Worm (Caenorhabditis elegans) whole organism, L1 larva: ENCODE measurements around the gene ntl-4.

Experiments
- F16B12.6 ChIP-seq: fragments of 150-350 bp; optimal IDR thresholded peaks from 2 replicates; lab custom pipeline; 2014; ENCODE audit warnings: missing biosample characterization, missing genetic modification characterization
- Y116A8C.19 ChIP-seq: sonication (generic microtip); optimal IDR thresholded peaks from 2 replicates; lab custom pipeline; 2016; ENCODE audit warnings: missing compliant biosample characterization, missing genetic modification characterization, borderline replicate concordance
- aha-1 ChIP-seq: fragments of 150-350 bp; optimal IDR thresholded peaks from 2 replicates; lab custom pipeline; 2014; ENCODE audit warnings: missing biosample characterization, missing genetic modification characterization
- alr-1 ChIP-seq: fragments of 200-800 bp; sonication (Bioruptor generic); optimal IDR thresholded peaks from 2 replicates; lab custom pipeline; 2018; ENCODE audit warnings: borderline replicate concordance, mild to moderate bottlenecking, missing genetic modification characterization, missing compliant biosample characterization
- ama-1 ChIP-seq: fragments of 150-350 bp; optimal IDR thresholded peaks from 2 replicates; lab custom pipeline; 2014
- blmp-1 ChIP-seq: fragments of 150-350 bp; optimal IDR thresholded peaks from 2 replicates; lab custom pipeline; 2014; ENCODE audit warnings: missing biosample characterization, missing genetic modification characterization
- ceh-63 ChIP-seq: fragments of 200-800 bp; sonication (Bioruptor generic); optimal IDR thresholded peaks from 2 replicates; lab custom pipeline; 2018; ENCODE audit warnings: mild to moderate bottlenecking, missing genetic modification characterization, missing compliant biosample characterization
- dpl-1 ChIP-seq, 3 experiments: fragments of 150-350 bp in 2 of 3; sonication (generic microtip) in 1 of 3; optimal IDR thresholded peaks; 2 replicates each; lab custom pipeline; 2014 to 2017; ENCODE audit warnings: missing biosample characterization in 3 of 3, missing genetic modification characterization in 3 of 3, missing genetic modification reagents in 3 of 3
- dsc-1 ChIP-seq: sonication (generic microtip); optimal IDR thresholded peaks from 2 replicates; lab custom pipeline; 2016; ENCODE audit warnings: mild to moderate bottlenecking, missing genetic modification characterization, missing compliant biosample characterization
- efl-1 ChIP-seq, 4 experiments: fragments of 150-350 bp; optimal IDR thresholded peaks in 3 of 4; peaks in 1 of 4; 1 replicate in 1 of 4; 2 replicates in 3 of 4; lab custom pipeline; 2014; ENCODE audit warnings: missing biosample characterization in 2 of 4, missing genetic modification characterization in 2 of 4, missing genetic modification reagents in 2 of 4
- ets-5 ChIP-seq: fragments of 200-800 bp; sonication (Bioruptor generic); IDR thresholded peaks from 2 replicates; pipeline ENCODE4 v1.3.6; 2022; ENCODE audit warnings: missing genetic modification characterization, missing compliant biosample characterization
- fkh-8 ChIP-seq: sonication (generic microtip); optimal IDR thresholded peaks from 2 replicates; lab custom pipeline; 2016; ENCODE audit warnings: mild to moderate bottlenecking, missing genetic modification characterization, missing compliant biosample characterization
- fos-1 ChIP-seq: fragments of 150-350 bp; optimal IDR thresholded peaks from 2 replicates; lab custom pipeline; 2014; ENCODE audit warnings: missing biosample characterization, missing genetic modification characterization
- hlh-4 ChIP-seq: sonication (generic microtip); optimal IDR thresholded peaks from 2 replicates; lab custom pipeline; 2016; ENCODE audit warnings: mild to moderate bottlenecking, missing genetic modification characterization, missing compliant biosample characterization
- hpl-2 ChIP-seq: fragments of 150-350 bp; optimal IDR thresholded peaks from 2 replicates; lab custom pipeline; 2014; ENCODE audit warnings: missing biosample characterization, missing genetic modification reagents, missing genetic modification characterization
- lin-14 ChIP-seq: fragments of 200-800 bp; sonication (Bioruptor generic); optimal IDR thresholded peaks from 2 replicates; lab custom pipeline; 2018; ENCODE audit warnings: mild to moderate bottlenecking, missing genetic modification characterization, moderate library complexity, missing compliant biosample characterization
- lin-35 ChIP-seq, 2 experiments: fragments of 150-350 bp; optimal IDR thresholded peaks; 2 replicates each; lab custom pipeline; 2014; ENCODE audit warnings: missing biosample characterization in 2 of 2, missing genetic modification characterization in 2 of 2, missing genetic modification reagents in 2 of 2
- lin-39 ChIP-seq: fragments of 150-350 bp; optimal IDR thresholded peaks from 2 replicates; lab custom pipeline; 2014; ENCODE audit warnings: missing biosample characterization, missing genetic modification reagents, missing genetic modification characterization
- lir-3 ChIP-seq: sonication (generic microtip); optimal IDR thresholded peaks from 2 replicates; lab custom pipeline; 2016; ENCODE audit warnings: mild to moderate bottlenecking, missing genetic modification characterization, moderate library complexity, missing compliant biosample characterization; ENCODE audit not compliant: poor library complexity
- lsy-2 ChIP-seq, 2 experiments: fragments of 150-350 bp; optimal IDR thresholded peaks; 2 replicates each; lab custom pipeline; 2014; ENCODE audit warnings: missing biosample characterization in 2 of 2, missing genetic modification characterization in 2 of 2
- mdl-1 ChIP-seq, 2 experiments: fragments of 150-350 bp; optimal IDR thresholded peaks; 2 replicates each; lab custom pipeline; 2014 to 2017; ENCODE audit warnings: missing biosample characterization in 2 of 2, missing genetic modification characterization in 2 of 2, inconsistent platforms in 1 of 2
- mef-2 ChIP-seq: fragments of 150-350 bp; optimal IDR thresholded peaks from 2 replicates; lab custom pipeline; 2014; ENCODE audit warnings: missing biosample characterization, missing genetic modification characterization
- nhr-19 ChIP-seq: fragments of 200-800 bp; sonication (Bioruptor generic); conservative IDR thresholded peaks from 2 replicates; pipeline ENCODE4 v1.3.6; 2022; ENCODE audit warnings: missing genetic modification characterization, missing compliant biosample characterization
- nhr-20 ChIP-seq: sonication (generic microtip); optimal IDR thresholded peaks from 2 replicates; lab custom pipeline; 2016; ENCODE audit warnings: mild to moderate bottlenecking, missing genetic modification characterization, missing compliant biosample characterization
- nhr-28 ChIP-seq: fragments of 150-350 bp; optimal IDR thresholded peaks from 2 replicates; lab custom pipeline; 2014; ENCODE audit warnings: missing biosample characterization, missing genetic modification characterization
- nhr-71 ChIP-seq: sonication (generic microtip); optimal IDR thresholded peaks from 2 replicates; lab custom pipeline; 2016; ENCODE audit warnings: mild to moderate bottlenecking, missing genetic modification characterization, moderate library complexity, missing compliant biosample characterization
- nhr-76 ChIP-seq: sonication (generic microtip); optimal IDR thresholded peaks from 2 replicates; lab custom pipeline; 2017; ENCODE audit warnings: missing biosample characterization, missing genetic modification characterization
- nhr-85 ChIP-seq: sonication (generic microtip); peaks from one replicate; lab custom pipeline; 2016; ENCODE audit warnings: missing genetic modification characterization, inconsistent platforms, missing compliant biosample characterization
- pax-3 ChIP-seq: fragments of 200-800 bp; sonication (Bioruptor generic); optimal IDR thresholded peaks from 2 replicates; lab custom pipeline; 2018; ENCODE audit warnings: mild to moderate bottlenecking, missing genetic modification characterization, moderate library complexity, missing compliant biosample characterization
- pqm-1 ChIP-seq: sonication (generic microtip); optimal IDR thresholded peaks from 3 replicates; lab custom pipeline; 2017; ENCODE audit warnings: missing biosample characterization, missing genetic modification characterization
- rnt-1 ChIP-seq: sonication (generic microtip); optimal IDR thresholded peaks from 2 replicates; lab custom pipeline; 2016; ENCODE audit warnings: mild to moderate bottlenecking, missing genetic modification characterization, moderate library complexity, missing compliant biosample characterization
- snpc-4 ChIP-seq: fragments of 150-350 bp; optimal IDR thresholded peaks from 2 replicates; lab custom pipeline; 2014; ENCODE audit warnings: missing biosample characterization, missing genetic modification characterization
- snu-23 ChIP-seq: sonication (generic microtip); optimal IDR thresholded peaks from 2 replicates; lab custom pipeline; 2016; ENCODE audit warnings: missing genetic modification characterization, missing compliant biosample characterization
- sup-37 ChIP-seq: fragments of 200-800 bp; sonication (Bioruptor generic); optimal IDR thresholded peaks from 2 replicates; lab custom pipeline; 2018; ENCODE audit warnings: mild to moderate bottlenecking, missing genetic modification characterization, missing compliant biosample characterization
- swsn-7 ChIP-seq: sonication (generic microtip); optimal IDR thresholded peaks from 2 replicates; lab custom pipeline; 2016; ENCODE audit warnings: missing genetic modification characterization, missing compliant biosample characterization
- tbx-2 ChIP-seq: sonication (generic microtip); optimal IDR thresholded peaks from 2 replicates; lab custom pipeline; 2016; ENCODE audit warnings: missing genetic modification characterization, missing compliant biosample characterization
- unc-30 ChIP-seq: sonication (generic microtip); optimal IDR thresholded peaks from 2 replicates; lab custom pipeline; 2017; ENCODE audit warnings: missing biosample characterization, missing genetic modification characterization
- unc-62 ChIP-seq: fragments of 150-350 bp; optimal IDR thresholded peaks from 2 replicates; lab custom pipeline; 2014; ENCODE audit warnings: missing biosample characterization, missing genetic modification reagents, missing genetic modification characterization
- unc-98 ChIP-seq: fragments of 200-800 bp; sonication (Bioruptor generic); IDR thresholded peaks from 2 replicates; pipeline ENCODE4 v1.3.6; 2022; ENCODE audit warnings: missing genetic modification characterization, missing compliant biosample characterization
- xbp-1 ChIP-seq: sonication (generic microtip); optimal IDR thresholded peaks from 2 replicates; lab custom pipeline; 2016; ENCODE audit warnings: missing genetic modification characterization, missing compliant biosample characterization
- ztf-4 ChIP-seq: fragments of 150-350 bp; optimal IDR thresholded peaks from 2 replicates; lab custom pipeline; 2014; ENCODE audit warnings: missing biosample characterization, missing genetic modification characterization

Gene ntl-4

DNA sequence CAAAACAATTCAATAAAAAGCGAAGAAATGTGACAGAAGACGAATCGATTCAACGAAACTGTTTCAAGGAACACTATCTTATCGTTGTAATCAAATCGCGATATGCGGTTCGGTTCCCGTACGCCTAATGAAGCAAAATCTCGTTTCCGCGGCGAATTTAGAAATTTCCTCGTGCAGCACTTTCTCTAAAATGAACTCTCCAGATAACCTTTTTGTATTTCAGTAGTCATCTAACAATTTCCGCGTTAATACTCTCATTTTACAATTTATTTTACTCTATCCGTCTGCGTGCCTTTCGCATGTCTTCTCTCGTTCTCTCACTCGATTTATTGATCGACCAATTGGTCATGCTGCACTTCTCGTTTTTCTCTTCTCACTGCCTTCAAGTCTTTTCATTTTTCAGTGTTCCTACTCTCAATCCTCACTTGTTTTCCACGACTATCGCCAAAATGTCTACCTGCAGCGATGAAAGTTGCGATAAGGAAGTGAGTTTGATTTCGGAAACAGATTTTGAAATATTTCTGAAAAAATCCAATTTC, at the start of gene ntl-4, which contains the start of gene npp-27:
ntl-4 (plus strand) TSS at position 379 of the 539 bp plus-strand sequence.
npp-27 (minus strand) TSS at position 51 of the 539 bp plus-strand sequence.
- TF ChIP-seq snu-23 = peak; percentile 33
- TF ChIP-seq unc-30 (tag; lab: Kevin White, UChicago) = no peak
- TF ChIP-seq pqm-1 = no peak
- TF ChIP-seq lin-35 (GFP tag; optimal IDR thresholded peaks at IDR 0.05; lab: Kevin White, UChicago) = peak; percentile 21 to 51
- TF ChIP-seq snpc-4 = no peak
- TF ChIP-seq hpl-2 = no peak
- peak; percentile 2 for TF ChIP-seq rnt-1
- peak; percentile 18 for TF ChIP-seq blmp-1 (tag; lab: Kevin White, UChicago)
- TF ChIP-seq nhr-85 (tag; lab: Kevin White, UChicago) = peak; percentile 18
- TF ChIP-seq lin-39 = no peak
- TF ChIP-seq unc-62 = no peak
- no peak for TF ChIP-seq mdl-1 (tag; optimal IDR thresholded peaks at IDR 0.05; lab: Kevin White, UChicago)
- peak; percentile 32 for TF ChIP-seq dsc-1 (tag; lab: Kevin White, UChicago)
- TF ChIP-seq Y116A8C.19 (tag; lab: Kevin White, UChicago) = no peak
- peak in 1 of 3 experiments; percentile 23 for TF ChIP-seq dpl-1 (GFP tag; optimal IDR thresholded peaks at IDR 0.05; lab: Kevin White, UChicago)
- TF ChIP-seq mef-2 (tag; lab: Kevin White, UChicago) = no peak
- TF ChIP-seq hlh-4 = no peak
- TF ChIP-seq F16B12.6 (tag; lab: Kevin White, UChicago) = peak; percentile 13
- TF ChIP-seq lin-14 (GFP tag; lab: Kevin White, UChicago) = peak; percentile 24
- TF ChIP-seq aha-1 = no peak
- no peak for TF ChIP-seq ceh-63 (GFP tag; lab: Kevin White, UChicago)
- TF ChIP-seq fos-1 (tag; lab: Kevin White, UChicago) = no peak
- TF ChIP-seq ztf-4 (tag; lab: Kevin White, UChicago) = no peak
- TF ChIP-seq fkh-8 (tag; lab: Kevin White, UChicago) = no peak
- TF ChIP-seq nhr-71 (tag; lab: Kevin White, UChicago) = peak; percentile 53
- TF ChIP-seq nhr-19 (GFP tag; lab: Robert Waterston, UW) = peak; percentile 28; the same call in 1 of the 2 replicates
- TF ChIP-seq nhr-20 (tag; lab: Kevin White, UChicago) = peak; percentile 41
- TF ChIP-seq unc-98 = no peak
- TF ChIP-seq lir-3 (tag; lab: Kevin White, UChicago) = no peak
- TF ChIP-seq swsn-7 (tag; lab: Kevin White, UChicago) = peak; percentile 37
- TF ChIP-seq ets-5 (GFP tag; lab: Robert Waterston, UW) = no peak
- no peak for TF ChIP-seq alr-1 (tag; lab: Kevin White, UChicago)
- TF ChIP-seq lsy-2 (tag; optimal IDR thresholded peaks at IDR 0.05; lab: Kevin White, UChicago) = peak; percentile 10 to 66
- TF ChIP-seq efl-1 (optimal IDR thresholded peaks at IDR 0.05; lab: Kevin White, UChicago) = peak; percentile 25 to 37
- TF ChIP-seq efl-1 (GFP tag; optimal IDR thresholded peaks at IDR 0.05 in 1 of 2; lab: Kevin White, UChicago) = peak; percentile 29 to 80
- TF ChIP-seq nhr-76 (tag; lab: Kevin White, UChicago) = no peak
- TF ChIP-seq ama-1 (lab: Kevin White, UChicago) = peak; percentile 57
- TF ChIP-seq pax-3 (tag; lab: Kevin White, UChicago) = no peak

DNA sequence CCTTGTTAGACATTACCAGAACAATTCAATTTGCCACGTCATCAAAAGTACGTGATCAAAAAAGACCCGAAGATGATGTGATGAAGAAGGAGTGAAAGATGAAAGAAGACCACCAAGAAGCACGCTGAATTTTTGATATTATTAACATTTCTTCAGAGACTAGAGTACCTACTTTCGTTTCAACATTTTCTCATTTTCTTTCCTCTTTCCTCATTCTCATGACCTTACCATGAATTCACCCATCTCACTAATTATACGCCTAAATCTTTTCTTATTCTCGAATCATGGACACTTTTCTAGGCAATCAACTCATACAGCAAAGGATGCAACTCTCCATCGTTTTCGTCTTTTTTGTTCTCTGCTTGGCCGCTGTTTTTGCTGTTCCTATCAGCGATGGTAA, 41.8 kb upstream of the ntl-4 start, which contains the start of gene flp-10:
flp-10 (plus strand) TSS at position 301 of the 400 bp plus-strand sequence.
- TF ChIP-seq sup-37 = no peak
- TF ChIP-seq tbx-2 (tag; lab: Kevin White, UChicago) = no peak
- no peak for TF ChIP-seq nhr-28 (tag; lab: Kevin White, UChicago)
- no peak for TF ChIP-seq xbp-1 (tag; lab: Kevin White, UChicago)
- no peak for TF ChIP-seq lir-3 (tag; lab: Kevin White, UChicago)
- TF ChIP-seq blmp-1 (tag; lab: Kevin White, UChicago) = no peak
- TF ChIP-seq nhr-19 (GFP tag; lab: Robert Waterston, UW) = no peak
- TF ChIP-seq ztf-4 (tag; lab: Kevin White, UChicago) = no peak
- TF ChIP-seq lin-14 (GFP tag; lab: Kevin White, UChicago) = no peak
- no peak for TF ChIP-seq hlh-4
